Worm (Caenorhabditis elegans) whole organism, young adult: ENCODE results near the gene D2024.4.

Source experiments
- B0336.3 ChIP-seq: fragments of 200-800 bp; sonication (Bioruptor generic); IDR thresholded peaks from 2 replicates; pipeline ENCODE4 v1.3.6; 2022; ENCODE audit warnings: missing genetic modification characterization, missing compliant biosample characterization
- C06A6.2 ChIP-seq: fragments of 200-800 bp; sonication (Bioruptor generic); conservative IDR thresholded peaks from 2 replicates; pipeline ENCODE4 v1.3.6; 2022; ENCODE audit warnings: missing genetic modification characterization, missing compliant biosample characterization
- F52B5.7 ChIP-seq: sonication (generic microtip); optimal IDR thresholded peaks from 2 replicates; lab custom pipeline; 2016; ENCODE audit warnings: mild to moderate bottlenecking, missing genetic modification characterization, missing compliant biosample characterization
- F57C9.4 ChIP-seq: sonication (generic microtip); optimal IDR thresholded peaks from 2 replicates; lab custom pipeline; 2017; ENCODE audit warnings: mild to moderate bottlenecking, missing genetic modification characterization, missing compliant biosample characterization
- T07F8.4 ChIP-seq: sonication (generic microtip); optimal IDR thresholded peaks from 2 replicates; lab custom pipeline; 2016; ENCODE audit warnings: mild to moderate bottlenecking, missing genetic modification characterization, moderate library complexity, missing compliant biosample characterization
- Y79H2A.3 ChIP-seq: fragments of 200-800 bp; sonication (Bioruptor generic); conservative IDR thresholded peaks from 2 replicates; pipeline ENCODE4 v1.3.6; 2022; ENCODE audit warnings: missing genetic modification reagents, missing genetic modification characterization, missing compliant biosample characterization
- aptf-3 ChIP-seq: fragments of 200-800 bp; sonication (Bioruptor generic); IDR thresholded peaks from 2 replicates; pipeline ENCODE4 v1.3.6; 2022; ENCODE audit warnings: missing genetic modification characterization, missing compliant biosample characterization
- attf-5 ChIP-seq: fragments of 200-800 bp; sonication (Bioruptor generic); optimal IDR thresholded peaks from 2 replicates; lab custom pipeline; 2018; ENCODE audit warnings: mild to moderate bottlenecking, missing genetic modification characterization, missing compliant biosample characterization
- cebp-1 ChIP-seq, 2 experiments: fragments of 200-800 bp in 1 of 2; sonication (Bioruptor generic) in 1 of 2; sonication (generic microtip) in 1 of 2; IDR thresholded peaks in 1 of 2; optimal IDR thresholded peaks in 1 of 2; 2 replicates each; pipeline versions ENCODE4 v1.3.6 to Lab custom; 2017 to 2022; ENCODE audit warnings: missing compliant biosample characterization in 2 of 2, missing genetic modification characterization in 2 of 2, mild to moderate bottlenecking in 1 of 2, missing genetic modification reagents in 1 of 2, moderate library complexity in 1 of 2
- ceh-100 ChIP-seq: fragments of 200-800 bp; sonication (Bioruptor generic); IDR thresholded peaks from 2 replicates; pipeline ENCODE4 v1.3.6; 2022; ENCODE audit warnings: missing genetic modification reagents, missing genetic modification characterization, missing compliant biosample characterization
- chd-7 ChIP-seq: sonication (generic microtip); optimal IDR thresholded peaks from 2 replicates; lab custom pipeline; 2016; ENCODE audit warnings: mild to moderate bottlenecking, missing genetic modification characterization, moderate library complexity, missing compliant biosample characterization
- dox-1 ChIP-seq: fragments of 200-800 bp; sonication (Bioruptor generic); IDR thresholded peaks from 2 replicates; pipeline ENCODE4 v1.3.6; 2022; ENCODE audit warnings: missing genetic modification reagents, missing genetic modification characterization, missing compliant biosample characterization
- efl-1 ChIP-seq: fragments of 150-350 bp; optimal IDR thresholded peaks from 2 replicates; lab custom pipeline; 2014; ENCODE audit warnings: missing biosample characterization, missing genetic modification reagents, missing genetic modification characterization
- egl-18 ChIP-seq: fragments of 200-800 bp; sonication (Bioruptor generic); IDR thresholded peaks from 2 replicates; pipeline ENCODE4 v1.3.6; 2022; ENCODE audit warnings: missing genetic modification reagents, missing genetic modification characterization, missing compliant biosample characterization
- gei-17 ChIP-seq: fragments of 200-800 bp; sonication (Bioruptor generic); optimal IDR thresholded peaks from 2 replicates; lab custom pipeline; 2018; ENCODE audit warnings: mild to moderate bottlenecking, missing genetic modification characterization, missing compliant biosample characterization
- hmg-1.2 ChIP-seq: fragments of 200-800 bp; sonication (Bioruptor generic); IDR thresholded peaks from 2 replicates; pipeline ENCODE4 v1.3.6; 2022; ENCODE audit warnings: missing genetic modification reagents, missing genetic modification characterization, missing compliant biosample characterization
- hmg-20 ChIP-seq: fragments of 200-800 bp; sonication (Bioruptor generic); IDR thresholded peaks from 2 replicates; pipeline ENCODE4 v1.3.6; 2022; ENCODE audit warnings: missing genetic modification reagents, missing genetic modification characterization, missing compliant biosample characterization
- let-526 ChIP-seq: fragments of 200-800 bp; sonication (Bioruptor generic); IDR thresholded peaks from 2 replicates; pipeline ENCODE4 v1.3.6; 2022; ENCODE audit warnings: missing genetic modification reagents, missing genetic modification characterization, missing compliant biosample characterization
- let-607 ChIP-seq, 2 experiments: fragments of 200-800 bp in 1 of 2; sonication (Bioruptor generic) in 1 of 2; sonication (generic microtip) in 1 of 2; optimal IDR thresholded peaks; 2 replicates each; lab custom pipeline; 2016 to 2018; ENCODE audit warnings: mild to moderate bottlenecking in 2 of 2, missing compliant biosample characterization in 2 of 2, missing genetic modification characterization in 2 of 2, moderate library complexity in 2 of 2, missing genotype in 1 of 2
- lin-40 ChIP-seq: sonication (generic microtip); optimal IDR thresholded peaks from 2 replicates; lab custom pipeline; 2016; ENCODE audit warnings: missing genetic modification characterization, mild to moderate bottlenecking, missing compliant biosample characterization, missing genotype, missing genetic modification reagents
- lin-54 ChIP-seq: fragments of 200-800 bp; sonication (Bioruptor generic); optimal IDR thresholded peaks from 2 replicates; lab custom pipeline; 2018; ENCODE audit warnings: mild to moderate bottlenecking, missing genetic modification characterization, missing compliant biosample characterization
- lir-1 ChIP-seq: fragments of 200-800 bp; sonication (Bioruptor generic); conservative IDR thresholded peaks from 2 replicates; pipeline ENCODE4 v1.3.6; 2022; ENCODE audit warnings: missing genetic modification reagents, missing genetic modification characterization, missing compliant biosample characterization
- lsl-1 ChIP-seq: fragments of 200-800 bp; sonication (Bioruptor generic); optimal IDR thresholded peaks from 2 replicates; lab custom pipeline; 2018; ENCODE audit warnings: mild to moderate bottlenecking, missing genetic modification characterization, moderate library complexity, missing compliant biosample characterization
- madf-10 ChIP-seq: sonication (generic microtip); optimal IDR thresholded peaks from 2 replicates; lab custom pipeline; 2016; ENCODE audit warnings: mild to moderate bottlenecking, missing genetic modification characterization, missing compliant biosample characterization
- madf-8 ChIP-seq: fragments of 200-800 bp; sonication (Bioruptor generic); conservative IDR thresholded peaks from 2 replicates; pipeline ENCODE4 v1.3.6; 2022; ENCODE audit warnings: missing genetic modification reagents, missing genetic modification characterization, missing compliant biosample characterization
- mcd-1 ChIP-seq: fragments of 200-800 bp; sonication (Bioruptor generic); IDR thresholded peaks from 2 replicates; pipeline ENCODE4 v1.3.6; 2022; ENCODE audit warnings: missing genetic modification reagents, missing genetic modification characterization, missing compliant biosample characterization
- nfyb-1 ChIP-seq: fragments of 200-800 bp; sonication (Bioruptor generic); IDR thresholded peaks from 2 replicates; pipeline ENCODE4 v1.3.6; 2022; ENCODE audit warnings: missing genetic modification reagents, missing genetic modification characterization, missing compliant biosample characterization
- nhr-80 ChIP-seq: sonication (generic microtip); optimal IDR thresholded peaks from 2 replicates; lab custom pipeline; 2016; ENCODE audit warnings: missing genetic modification characterization, missing compliant biosample characterization
- nhr-90 ChIP-seq: sonication (generic microtip); optimal IDR thresholded peaks from 2 replicates; lab custom pipeline; 2016; ENCODE audit warnings: missing genotype, mild to moderate bottlenecking, missing genetic modification characterization, missing compliant biosample characterization
- pha-4 ChIP-seq: fragments of 150-350 bp; sonication (generic microtip); optimal IDR thresholded peaks from 2 replicates; lab custom pipeline; 2014; ENCODE audit warnings: missing biosample characterization, missing genetic modification reagents, missing genetic modification characterization
- repo-1 ChIP-seq: sonication (generic microtip); optimal IDR thresholded peaks from 2 replicates; lab custom pipeline; 2017; ENCODE audit warnings: mild to moderate bottlenecking, missing genetic modification characterization, missing compliant biosample characterization
- sdz-38 ChIP-seq: sonication (generic microtip); optimal IDR thresholded peaks from 2 replicates; lab custom pipeline; 2016; ENCODE audit warnings: missing genotype, missing genetic modification characterization, missing compliant biosample characterization
- snpc-3.4 ChIP-seq: sonication (generic microtip); optimal IDR thresholded peaks from 2 replicates; lab custom pipeline; 2017; ENCODE audit warnings: missing genetic modification characterization, mild to moderate bottlenecking, missing compliant biosample characterization, antibody characterized with exemption, moderate library complexity, missing genotype, missing genetic modification reagents
- snpc-4 ChIP-seq, 5 experiments: fragments of 150-350 bp in 1 of 5; sonication (generic microtip) in 4 of 5; optimal IDR thresholded peaks; 2 replicates each; lab custom pipeline; 2014 to 2018; ENCODE audit warnings: missing genetic modification characterization in 5 of 5, missing biosample characterization in 3 of 5, antibody characterized with exemption in 2 of 5, mild to moderate bottlenecking in 2 of 5, missing compliant biosample characterization in 2 of 5, missing genotype in 2 of 5, moderate library complexity in 2 of 5, missing genetic modification reagents in 1 of 5
- somi-1 ChIP-seq: fragments of 200-800 bp; sonication (Bioruptor generic); optimal IDR thresholded peaks from 2 replicates; lab custom pipeline; 2018; ENCODE audit warnings: mild to moderate bottlenecking, missing genetic modification characterization, missing compliant biosample characterization
- sptf-2 ChIP-seq: fragments of 200-800 bp; sonication (Bioruptor generic); optimal IDR thresholded peaks from 2 replicates; lab custom pipeline; 2018; ENCODE audit warnings: mild to moderate bottlenecking, missing genetic modification characterization, missing compliant biosample characterization

The D2024.4 gene

ce11 chrIV:7235382-7235917, 4.4 kb downstream of the D2024.4 start (continued):
- TF ChIP-seq madf-10 (tag; lab: Kevin White, UChicago): no peak
- TF ChIP-seq madf-8 (GFP tag; lab: Robert Waterston, UW): no peak
- peak; percentile 59; the same call in 1 of the 2 replicates for TF ChIP-seq B0336.3
- TF ChIP-seq cebp-1 (GFP tag; IDR thresholded peaks at IDR 0.05; lab: Robert Waterston, UW): no peak
- TF ChIP-seq cebp-1 (tag; optimal IDR thresholded peaks at IDR 0.05; lab: Kevin White, UChicago): peak; percentile 57
- no peak for TF ChIP-seq let-526 (GFP tag; lab: Robert Waterston, UW)
- TF ChIP-seq hmg-20 (GFP tag; lab: Robert Waterston, UW): peak; percentile 47; the same call in 1 of the 2 replicates
- TF ChIP-seq sptf-2 (GFP tag; lab: Kevin White, UChicago): no peak
- TF ChIP-seq Y79H2A.3 (GFP tag; lab: Robert Waterston, UW): no peak
- no peak for TF ChIP-seq efl-1 (GFP tag; lab: Kevin White, UChicago)
- TF ChIP-seq chd-7 (tag; lab: Kevin White, UChicago): no peak
- TF ChIP-seq ceh-100 (GFP tag; lab: Robert Waterston, UW): no peak
- TF ChIP-seq lin-40: peak; percentile 28
- peak; percentile 6 for TF ChIP-seq somi-1 (GFP tag; lab: Kevin White, UChicago)
- peak; percentile 9 for TF ChIP-seq repo-1 (tag; lab: Kevin White, UChicago)
- TF ChIP-seq snpc-4 (GFP tag; optimal IDR thresholded peaks at IDR 0.05; lab: Kevin White, UChicago): no peak
- TF ChIP-seq snpc-4 (tag; optimal IDR thresholded peaks at IDR 0.05; lab: Kevin White, UChicago): peak in 1 of 4 experiments; percentile 21

ce11 chrIV:7236248-7236772, 5.3 kb downstream of the D2024.4 start:
- no peak for TF ChIP-seq hmg-1.2 (GFP tag; lab: Robert Waterston, UW)
- no peak for TF ChIP-seq pha-4
- no peak for TF ChIP-seq lin-40
- no peak for TF ChIP-seq cebp-1 (GFP tag; IDR thresholded peaks at IDR 0.05; lab: Robert Waterston, UW)
- no peak for TF ChIP-seq cebp-1 (tag; optimal IDR thresholded peaks at IDR 0.05; lab: Kevin White, UChicago)
- TF ChIP-seq nhr-80 (tag; lab: Kevin White, UChicago): no peak
- no peak for TF ChIP-seq gei-17
- peak; percentile 25; the same call in 1 of the 2 replicates for TF ChIP-seq dox-1 (GFP tag; lab: Robert Waterston, UW)
- no peak for TF ChIP-seq attf-5 (GFP tag; lab: Kevin White, UChicago)
- TF ChIP-seq lsl-1 (GFP tag; lab: Kevin White, UChicago): peak; percentile 21
- TF ChIP-seq lir-1 (GFP tag; lab: Robert Waterston, UW): no peak
- TF ChIP-seq T07F8.4 (tag; lab: Kevin White, UChicago): no peak
- no peak for TF ChIP-seq F52B5.7 (tag; lab: Kevin White, UChicago)
- no peak for TF ChIP-seq nhr-90 (tag; lab: Kevin White, UChicago)
- TF ChIP-seq mcd-1 (GFP tag; lab: Robert Waterston, UW): no peak
- TF ChIP-seq snpc-3.4 (tag; lab: Kevin White, UChicago): no peak
- no peak for TF ChIP-seq C06A6.2 (GFP tag; lab: Robert Waterston, UW)
- TF ChIP-seq lin-54 (GFP tag; lab: Kevin White, UChicago): no peak
- TF ChIP-seq F57C9.4 (tag; lab: Kevin White, UChicago): peak; percentile 14
- TF ChIP-seq aptf-3: no peak
- no peak for TF ChIP-seq sdz-38 (tag; lab: Kevin White, UChicago)

ce11 chrIV:7237668-7238214, 6.7 kb downstream of the D2024.4 start, which contains the start of gene elo-3:
Gene elo-3, plus strand, starts transcription at chrIV:7237718.
- TF ChIP-seq let-607 (tag; optimal IDR thresholded peaks at IDR 0.05; lab: Kevin White, UChicago): peak in 1 of 2 experiments; percentile 3
- 0 out of 2 replicates have a peak, but pooled peaks have one; percentile 26 for TF ChIP-seq nfyb-1 (GFP tag; lab: Robert Waterston, UW)
- TF ChIP-seq nhr-80 (tag; lab: Kevin White, UChicago): peak; percentile 83
- TF ChIP-seq egl-18: no peak
